Worm (Caenorhabditis elegans) whole organism, L1 larva: ENCODE data around the gene grl-17.

ENCODE experiments used
- C16A3.4 ChIP-seq: fragments of 150-350 bp; optimal IDR thresholded peaks from 2 replicates; lab custom pipeline; 2014; ENCODE audit warnings: missing biosample characterization, missing genetic modification characterization
- aha-1 ChIP-seq: fragments of 150-350 bp; optimal IDR thresholded peaks from 2 replicates; lab custom pipeline; 2014; ENCODE audit warnings: missing biosample characterization, missing genetic modification characterization
- aly-2 ChIP-seq: fragments of 150-350 bp; optimal IDR thresholded peaks from 2 replicates; lab custom pipeline; 2014; ENCODE audit warnings: missing biosample characterization, missing genetic modification characterization
- ama-1 ChIP-seq: fragments of 150-350 bp; optimal IDR thresholded peaks from 2 replicates; lab custom pipeline; 2014
- elt-2 ChIP-seq: sonication (generic microtip); optimal IDR thresholded peaks from 2 replicates; lab custom pipeline; 2016; ENCODE audit warnings: missing genetic modification characterization, mild to moderate bottlenecking, inconsistent platforms, missing compliant biosample characterization, missing genetic modification reagents
- irx-1 ChIP-seq: sonication (generic microtip); optimal IDR thresholded peaks from 2 replicates; lab custom pipeline; 2016; ENCODE audit warnings: missing genetic modification characterization, missing compliant biosample characterization
- lin-35 ChIP-seq, 2 experiments: fragments of 150-350 bp; optimal IDR thresholded peaks; 2 replicates each; lab custom pipeline; 2014; ENCODE audit warnings: missing biosample characterization in 2 of 2, missing genetic modification characterization in 2 of 2, missing genetic modification reagents in 2 of 2
- nhr-237 ChIP-seq: fragments of 150-350 bp; optimal IDR thresholded peaks from 2 replicates; lab custom pipeline; 2014; ENCODE audit warnings: missing biosample characterization, missing genetic modification characterization
- nhr-76 ChIP-seq: sonication (generic microtip); optimal IDR thresholded peaks from 2 replicates; lab custom pipeline; 2017; ENCODE audit warnings: missing biosample characterization, missing genetic modification characterization
- nhr-85 ChIP-seq: sonication (generic microtip); peaks from one replicate; lab custom pipeline; 2016; ENCODE audit warnings: missing genetic modification characterization, inconsistent platforms, missing compliant biosample characterization
- nhr-90 ChIP-seq: sonication (generic microtip); optimal IDR thresholded peaks from 2 replicates; lab custom pipeline; 2016; ENCODE audit warnings: mild to moderate bottlenecking, missing genetic modification characterization, missing compliant biosample characterization; ENCODE audit not compliant: poor library complexity
- pag-3 ChIP-seq: sonication (generic microtip); optimal IDR thresholded peaks from 2 replicates; lab custom pipeline; 2017; ENCODE audit warnings: missing genetic modification characterization, mild to moderate bottlenecking, missing compliant biosample characterization, antibody characterized with exemption, borderline replicate concordance; ENCODE audit not compliant: insufficient read depth
- pax-3 ChIP-seq: fragments of 200-800 bp; sonication (Bioruptor generic); optimal IDR thresholded peaks from 2 replicates; lab custom pipeline; 2018; ENCODE audit warnings: mild to moderate bottlenecking, missing genetic modification characterization, moderate library complexity, missing compliant biosample characterization
- tbx-2 ChIP-seq: sonication (generic microtip); optimal IDR thresholded peaks from 2 replicates; lab custom pipeline; 2016; ENCODE audit warnings: missing genetic modification characterization, missing compliant biosample characterization
- unc-98 ChIP-seq: fragments of 200-800 bp; sonication (Bioruptor generic); IDR thresholded peaks from 2 replicates; pipeline ENCODE4 v1.3.6; 2022; ENCODE audit warnings: missing genetic modification characterization, missing compliant biosample characterization
- zag-1 ChIP-seq: fragments of 150-350 bp; optimal IDR thresholded peaks from 2 replicates; lab custom pipeline; 2014; ENCODE audit warnings: missing biosample characterization, missing genetic modification characterization
- ztf-4 ChIP-seq: fragments of 150-350 bp; optimal IDR thresholded peaks from 2 replicates; lab custom pipeline; 2014; ENCODE audit warnings: missing biosample characterization, missing genetic modification characterization

grl-17 gene

DNA sequence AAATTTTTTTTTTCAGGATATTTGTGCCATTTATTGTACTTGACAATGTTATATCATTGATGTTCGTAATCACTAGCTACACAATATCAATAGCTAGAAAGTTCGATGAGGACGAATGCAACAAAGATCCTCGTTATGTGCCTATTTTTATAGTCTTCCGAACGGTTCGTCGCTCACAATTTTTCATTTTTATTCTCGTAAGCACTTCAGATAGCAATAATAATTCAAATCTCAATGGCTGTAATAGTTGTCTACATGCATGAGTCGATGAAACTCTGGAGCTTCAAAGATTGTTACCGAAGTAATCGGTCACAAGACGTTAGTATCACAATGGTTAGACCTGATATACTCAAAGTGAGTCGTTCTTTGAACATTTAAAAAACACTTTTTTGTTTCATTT is 34.6 kb downstream of the grl-17 start:
- TF ChIP-seq lin-35 (GFP tag; optimal IDR thresholded peaks at IDR 0.05; lab: Kevin White, UChicago): peak in 1 of 2 experiments; percentile 42
- peak; percentile 4 for TF ChIP-seq nhr-90 (tag; lab: Kevin White, UChicago)
- TF ChIP-seq ama-1 (lab: Kevin White, UChicago): peak; percentile 54
- TF ChIP-seq tbx-2 (tag; lab: Kevin White, UChicago): no peak
- no peak for TF ChIP-seq zag-1 (tag; lab: Kevin White, UChicago)
- TF ChIP-seq aha-1: no peak
- peak; percentile 45 for TF ChIP-seq elt-2 (tag; lab: Kevin White, UChicago)
- TF ChIP-seq pag-3 (tag; lab: Kevin White, UChicago): no peak
- TF ChIP-seq aly-2 (tag; lab: Kevin White, UChicago): no peak
- TF ChIP-seq nhr-237 (tag; lab: Kevin White, UChicago): no peak
- TF ChIP-seq nhr-76 (tag; lab: Kevin White, UChicago): no peak
- TF ChIP-seq, all 84 proteins: peak for 4

DNA sequence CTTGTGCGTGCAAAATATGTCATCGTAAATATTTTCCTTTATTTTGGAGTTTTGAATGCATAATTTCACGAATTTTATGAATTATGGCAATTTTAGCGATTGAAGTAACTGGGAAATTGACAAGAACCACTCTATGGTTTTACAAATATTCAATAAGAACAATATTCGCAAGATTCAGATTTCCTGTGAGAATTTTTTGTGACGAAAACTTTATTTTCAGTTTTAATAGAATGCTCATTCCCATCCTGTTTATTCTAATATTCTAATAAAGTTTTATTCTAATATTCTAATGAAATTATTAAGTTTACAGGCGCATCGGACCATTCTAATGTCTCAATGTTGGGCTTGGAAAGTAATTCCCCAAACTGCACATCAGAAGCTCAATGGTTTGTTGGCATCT is 40.5 kb downstream of the grl-17 start, which contains the start of gene R11G10.3:
TSS of gene R11G10.3 (plus strand) at position 301 of the 400 bp plus-strand sequence.
- no peak for TF ChIP-seq nhr-85

DNA sequence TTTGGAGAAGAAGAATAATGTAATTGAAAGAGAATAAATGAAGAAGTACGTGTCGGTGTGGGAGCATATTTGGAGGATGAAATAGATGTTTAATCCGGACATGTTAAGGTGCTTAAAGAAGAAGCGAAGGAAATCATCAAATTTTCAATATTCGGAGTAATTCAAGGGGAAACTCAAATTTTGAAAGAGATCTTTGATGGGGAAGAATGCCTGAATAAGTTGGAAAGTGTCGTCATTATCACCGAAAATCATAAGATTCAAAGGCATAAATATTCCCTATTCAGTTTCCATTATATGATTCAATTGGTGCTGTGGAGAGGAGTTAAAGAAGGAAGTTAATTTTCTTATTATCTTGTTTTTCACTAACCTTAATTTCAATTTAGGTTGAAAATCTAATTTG is 48.6 kb downstream of the grl-17 start, which contains the start of gene semi-1:
TSS of gene semi-1 (minus strand) at position 101 of the 400 bp plus-strand sequence.
- no peak for TF ChIP-seq zag-1 (tag; lab: Kevin White, UChicago)
- TF ChIP-seq irx-1: no peak
- TF ChIP-seq unc-98 (GFP tag; lab: Robert Waterston, UW): no peak
- TF ChIP-seq ztf-4 (tag; lab: Kevin White, UChicago): no peak
- TF ChIP-seq, all 84 proteins: peak for 0

DNA sequence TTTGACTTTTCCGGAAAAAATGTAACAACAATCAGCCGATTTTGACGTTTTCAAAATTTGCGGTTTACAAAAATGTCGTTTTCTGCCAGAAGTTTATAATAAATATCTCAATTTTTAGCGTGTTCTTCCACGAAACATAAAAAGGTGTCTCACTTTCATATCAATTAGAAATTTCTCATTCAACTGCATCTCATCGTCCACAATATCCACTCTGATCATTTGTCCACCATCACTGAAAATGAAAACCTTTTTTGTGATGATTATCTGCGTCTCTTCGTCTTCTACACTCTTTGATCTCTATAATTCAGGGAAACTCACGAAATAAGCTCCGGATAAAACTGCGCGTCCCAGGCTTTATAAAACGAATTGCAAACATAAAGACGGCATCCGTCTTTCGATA is 51.2 kb downstream of the grl-17 start:
- no peak for TF ChIP-seq pax-3
- TF ChIP-seq zag-1 (tag; lab: Kevin White, UChicago): no peak
- no peak for TF ChIP-seq nhr-76 (tag; lab: Kevin White, UChicago)
- no peak for TF ChIP-seq C16A3.4 (tag; lab: Kevin White, UChicago)
